Fruit fly (Drosophila melanogaster): ENCODE data around the gene SIFaR.

dm6 chr3R:21330542-21330941, 36.7 kb upstream of the SIFaR start:
- TF ChIP-seq CG8478 (optimal IDR thresholded peaks at IDR 0.05) = no peak
- TF ChIP-seq CTCF (optimal IDR thresholded peaks at IDR 0.05) = no peak

All from S2 (cell line).